Fruit fly (Drosophila melanogaster): ENCODE results near the gene CDase.

DNA sequence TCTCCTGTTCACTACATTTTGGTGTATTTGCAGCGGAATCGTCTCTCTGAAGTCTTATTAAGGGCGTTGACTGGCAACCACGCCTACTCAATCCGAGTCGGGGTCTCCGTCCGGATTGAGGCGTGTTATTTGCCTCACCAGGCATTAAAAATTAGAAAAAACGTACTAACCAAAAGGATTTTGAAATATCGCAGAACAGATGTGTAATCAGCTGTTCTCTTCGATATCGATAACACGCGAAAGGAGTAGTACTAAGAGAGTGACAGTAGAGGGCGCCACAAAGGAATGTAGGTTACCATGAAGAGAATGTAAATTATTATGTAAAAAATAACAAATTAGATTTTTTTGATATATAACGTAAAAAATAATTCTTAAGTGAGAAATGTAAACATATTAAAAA is 34.3 kb upstream of the CDase start, which contains the start of gene CG15536:
- no peak for TF ChIP-seq Met (GFP tag; optimal IDR thresholded peaks at IDR 0.05)
- TF ChIP-seq net (GFP tag; optimal IDR thresholded peaks at IDR 0.05), result no peak
- TF ChIP-seq CG7368 (GFP tag; optimal IDR thresholded peaks at IDR 0.05), result no peak
- no peak for TF ChIP-seq ss (GFP tag; optimal IDR thresholded peaks at IDR 0.05)
- no peak for TF ChIP-seq Sox102F (GFP tag; optimal IDR thresholded peaks at IDR 0.05)
- no peak for TF ChIP-seq Blimp-1 (GFP tag; optimal IDR thresholded peaks at IDR 0.05)
- TF ChIP-seq dsx (GFP tag; optimal IDR thresholded peaks at IDR 0.05; ENCODE audit: poor library complexity, severe bottlenecking), result no peak

All from whole organism, prepupa.